Fruit fly (Drosophila melanogaster) ovary, adult (tissue): ENCODE data around the gene Obp83a.
A peak's percentile ranks its signal among the peaks of the same experiment; 100 is the strongest.

Experiments
- CG17801 ChIP-seq: fragments of 200-800 bp; optimal IDR thresholded peaks from 2 replicates; lab custom pipeline; 2019; ENCODE audit warnings: missing biosample characterization, mild to moderate bottlenecking, missing genetic modification characterization, moderate library complexity; ENCODE audit not compliant: partially characterized antibody

Obp83a gene

DNA sequence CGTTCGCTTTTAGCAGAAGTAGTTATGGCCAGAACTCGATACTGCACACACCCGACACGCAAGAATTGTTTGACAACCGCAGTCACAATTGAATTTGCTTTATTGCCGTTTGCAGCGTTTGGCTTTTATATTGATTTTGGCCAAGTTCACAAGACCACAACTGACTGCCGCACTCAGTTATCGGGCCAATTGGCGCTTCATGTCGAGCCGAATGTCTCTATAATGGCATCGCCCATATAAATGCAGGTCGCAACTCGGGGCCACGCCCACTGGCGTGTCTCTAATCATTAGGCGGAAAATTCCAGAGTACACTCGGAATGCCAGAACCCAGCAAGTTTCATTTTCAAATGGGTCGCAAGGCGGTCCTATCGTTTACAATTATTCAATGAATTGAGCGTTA lies at the start of gene Obp83a:
TSS of gene Obp83a (minus strand) at position 101 of the 400 bp plus-strand sequence.
- TF ChIP-seq CG17801 (GFP tag; lab: Kevin White, UChicago): no peak

DNA sequence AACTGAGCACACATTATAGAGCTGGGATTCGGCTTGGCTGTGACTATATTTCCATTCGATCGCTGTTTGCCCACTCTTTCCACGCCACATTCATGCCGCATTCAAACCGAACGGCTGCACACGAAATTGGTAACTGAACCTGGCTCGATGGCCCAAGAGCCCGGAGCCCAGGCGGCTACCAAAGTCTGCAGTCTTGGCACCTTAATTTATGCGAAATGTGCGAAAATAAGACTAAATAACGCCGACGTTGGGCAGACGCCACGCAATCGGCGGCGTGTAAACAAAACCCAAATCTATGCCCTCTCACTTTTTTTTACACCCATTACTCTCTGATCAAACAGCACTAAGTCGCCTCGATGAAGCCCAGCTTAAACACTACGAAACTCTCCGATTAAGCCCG lies 36.8 kb upstream of the Obp83a start, which contains the start of gene CG10280:
TSS of gene CG10280 (minus strand) at position 101 of the 400 bp plus-strand sequence.
- no peak for TF ChIP-seq CG17801 (GFP tag; lab: Kevin White, UChicago)

DNA sequence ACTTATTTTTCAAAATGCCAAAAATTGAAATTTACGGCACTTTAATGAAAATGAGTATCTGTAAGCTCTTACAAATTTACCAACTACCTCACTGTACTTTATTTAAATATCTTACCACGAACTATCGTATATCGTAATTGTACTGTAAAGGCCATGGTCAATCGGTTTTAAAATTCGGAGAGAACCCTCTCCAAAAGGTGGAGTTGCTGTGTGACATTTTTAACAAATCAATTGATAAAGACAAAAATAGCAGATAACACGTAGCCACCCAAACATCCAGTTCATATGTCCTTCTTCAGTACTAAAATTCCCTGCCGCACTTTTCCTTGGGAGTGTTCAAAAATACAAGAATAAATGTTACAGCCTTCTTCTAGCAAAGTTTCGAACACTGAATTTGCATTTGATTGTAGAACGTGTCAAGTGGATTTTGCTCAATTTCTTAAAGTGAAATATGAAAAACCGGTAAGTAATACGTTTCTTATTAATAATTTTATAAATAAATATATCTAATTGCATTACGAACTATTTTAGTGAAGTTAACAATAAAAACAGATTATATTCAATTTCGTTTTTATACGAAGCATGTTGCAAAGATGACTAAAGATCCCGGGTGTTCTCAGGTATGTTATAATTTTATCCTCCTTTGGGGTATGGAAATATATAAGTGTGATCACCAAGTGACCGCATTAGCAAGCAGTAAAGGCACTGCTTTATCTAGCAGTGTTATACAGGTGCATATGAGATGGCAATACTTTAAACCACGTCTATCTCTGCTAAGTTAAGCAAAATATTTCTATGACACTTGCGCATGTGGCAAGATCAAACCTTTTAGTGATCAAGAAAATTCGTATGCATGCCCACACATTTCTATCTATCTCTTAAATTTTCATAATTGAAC lies 34.7 kb upstream of the Obp83a start:
- no peak for TF ChIP-seq CG17801 (GFP tag; lab: Kevin White, UChicago)

DNA sequence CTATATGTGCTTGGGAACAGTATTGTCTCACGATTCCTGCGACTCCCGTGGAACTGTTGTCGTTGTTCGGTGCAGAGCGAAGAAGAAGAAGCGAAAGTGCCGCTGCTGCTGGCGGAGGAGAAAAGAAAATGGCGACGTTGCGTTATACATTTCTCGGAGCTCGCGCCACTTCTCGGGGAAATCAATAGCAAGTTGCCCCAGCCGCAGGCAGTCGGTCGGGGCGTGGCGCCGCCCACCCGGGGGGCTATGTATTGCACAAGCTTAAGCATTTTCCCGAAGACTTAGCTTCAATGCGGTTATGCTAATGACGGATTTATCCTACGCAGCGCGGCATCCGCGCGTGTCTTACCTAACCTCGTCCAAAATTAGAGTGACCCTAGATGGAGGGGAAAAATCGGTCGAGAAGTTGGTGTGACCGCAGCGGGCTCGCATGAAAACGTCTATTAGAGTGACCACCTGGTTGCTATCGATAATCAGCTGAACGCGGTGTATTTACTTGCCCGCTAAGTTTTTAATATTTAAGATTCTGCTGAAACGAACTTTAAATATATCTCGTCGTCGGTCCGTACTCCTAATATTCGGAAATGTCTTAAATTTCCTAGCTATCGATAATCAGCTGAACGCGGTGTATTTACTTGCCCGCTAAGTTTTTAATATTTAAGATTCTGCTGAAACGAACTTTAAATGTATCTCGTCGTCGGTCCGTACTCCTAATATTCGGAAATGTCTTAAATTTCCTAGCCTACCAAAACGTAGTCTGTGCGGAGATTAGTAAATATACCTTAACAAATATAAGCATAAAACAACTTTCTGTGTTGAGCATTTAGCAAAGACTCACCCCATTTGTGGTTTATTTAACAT lies 33.4 kb upstream of the Obp83a start, which contains the start of gene Rm62:
TSS of gene Rm62 (minus strand) at position 378 of the 861 bp plus-strand sequence.
- peak; percentile 61 for TF ChIP-seq CG17801 (GFP tag; lab: Kevin White, UChicago)

DNA sequence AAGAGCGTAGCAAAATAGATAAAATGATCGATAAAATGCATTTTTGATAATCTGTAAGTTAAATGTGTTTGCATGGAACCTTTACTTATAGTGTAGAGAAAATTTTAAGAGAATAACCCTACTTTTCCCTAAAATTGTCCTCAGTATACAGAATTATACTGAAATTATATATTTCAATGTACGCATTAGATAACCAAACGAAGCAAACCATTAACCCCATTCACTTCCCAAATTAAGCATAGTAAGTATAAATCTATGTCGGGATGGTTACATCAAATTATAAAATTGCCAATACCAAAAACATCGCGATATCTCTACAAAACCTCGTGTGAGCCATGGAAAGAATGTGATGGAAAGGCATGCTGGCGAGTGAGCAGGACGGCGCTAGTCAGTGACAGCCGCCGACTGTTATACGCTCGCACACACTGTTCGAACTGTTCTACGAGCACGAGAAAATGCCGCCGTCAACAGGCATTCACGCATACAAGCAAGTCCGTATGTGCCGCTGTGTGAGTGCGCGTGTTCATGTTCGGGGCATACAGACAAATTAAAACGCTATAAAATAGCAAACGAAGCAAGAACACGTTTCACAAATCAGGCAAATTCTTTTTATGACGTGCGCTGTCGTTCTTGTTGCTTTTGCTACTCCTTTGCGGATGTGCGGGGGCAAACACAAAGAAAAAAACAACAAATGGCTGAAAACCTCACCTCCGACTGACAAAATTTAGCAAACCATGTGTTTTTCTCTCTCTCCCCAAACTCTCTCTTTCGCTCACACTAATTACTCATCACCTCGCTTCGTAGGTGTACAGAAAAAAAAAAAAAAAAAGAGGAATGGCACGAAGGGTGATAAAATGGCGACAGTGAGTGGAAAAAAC lies 32.3 kb upstream of the Obp83a start:
- peak; percentile 49 for TF ChIP-seq CG17801 (GFP tag; lab: Kevin White, UChicago)

DNA sequence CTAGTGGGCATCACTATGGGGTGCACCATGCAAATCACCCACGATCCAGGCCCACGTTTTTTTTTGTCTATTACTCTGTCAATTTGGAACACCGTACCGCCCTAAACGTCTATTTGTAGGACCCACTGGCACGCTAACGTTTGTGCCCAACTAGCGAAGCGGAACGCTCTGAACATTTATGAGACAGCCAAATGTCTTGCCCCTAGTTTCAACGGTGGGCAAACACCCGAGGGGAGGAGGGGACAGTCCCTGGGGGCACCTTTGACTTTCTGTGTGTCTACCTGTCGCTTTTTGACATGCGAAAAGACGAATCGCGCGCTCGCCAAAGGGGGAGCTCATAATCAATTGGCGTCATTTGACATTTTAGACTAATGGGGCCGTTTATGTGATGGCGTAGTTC lies 31.6 kb upstream of the Obp83a start:
- TF ChIP-seq CG17801 (GFP tag; lab: Kevin White, UChicago): no peak

DNA sequence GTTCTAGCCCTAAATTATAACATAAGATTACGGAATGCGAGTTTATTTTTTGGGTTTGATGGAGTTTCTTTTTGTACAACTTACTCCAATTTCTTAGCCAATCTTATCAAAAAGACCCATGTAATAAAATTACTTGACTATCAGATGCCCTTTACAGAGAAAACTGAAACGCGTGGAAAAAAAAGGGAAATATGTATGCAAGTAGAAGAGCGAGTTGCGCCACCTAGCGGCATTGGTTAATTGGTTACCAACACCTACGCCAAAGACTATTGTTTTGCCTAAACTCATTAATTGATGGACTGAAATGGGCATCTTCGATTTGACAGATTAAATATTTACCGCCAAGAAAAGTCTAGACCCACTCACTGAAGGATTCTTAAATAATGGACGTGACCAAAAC lies 23.8 kb upstream of the Obp83a start:
- TF ChIP-seq CG17801 (GFP tag; lab: Kevin White, UChicago): no peak

DNA sequence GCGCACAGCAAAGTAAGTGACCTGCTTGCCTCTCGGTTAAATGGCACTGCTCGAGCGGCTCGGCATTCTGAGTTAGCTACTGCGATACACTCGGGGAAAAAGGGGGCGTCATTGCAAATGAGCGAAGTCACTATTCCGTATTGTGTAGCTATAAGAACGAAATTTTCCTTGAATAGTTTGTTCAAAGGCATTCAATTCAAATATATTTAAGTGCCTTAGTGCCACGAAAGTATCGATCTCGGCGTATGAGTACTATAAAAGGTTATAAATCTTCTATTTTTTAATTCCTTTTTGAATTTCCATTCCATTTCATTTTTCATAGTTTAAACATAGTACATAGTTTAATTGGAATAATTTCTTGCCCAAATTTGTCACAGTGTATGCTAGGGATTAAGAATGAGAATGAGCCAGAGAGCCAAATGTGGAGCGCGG lies 23.2 kb upstream of the Obp83a start:
- TF ChIP-seq CG17801 (GFP tag; lab: Kevin White, UChicago): no peak

DNA sequence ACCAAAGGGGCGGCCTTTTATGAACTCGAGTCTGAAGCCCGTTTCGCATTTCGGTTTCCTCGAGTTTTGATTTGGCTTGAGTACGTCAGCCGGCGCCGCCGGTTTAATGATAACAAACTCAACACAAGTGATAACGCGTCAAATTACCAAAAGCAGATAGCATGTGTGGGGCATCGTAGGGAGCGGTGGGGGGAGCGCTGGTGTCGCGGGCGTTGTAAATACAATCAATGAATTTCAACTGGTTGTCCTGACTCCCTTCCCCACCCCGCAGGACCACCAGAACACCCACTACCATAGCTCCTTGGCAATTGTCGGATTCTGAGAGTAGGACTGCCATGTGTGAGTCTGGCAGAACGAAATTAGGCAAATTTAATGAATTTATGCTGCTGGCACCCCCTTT lies 22.8 kb upstream of the Obp83a start:
- no peak for TF ChIP-seq CG17801 (GFP tag; lab: Kevin White, UChicago)

DNA sequence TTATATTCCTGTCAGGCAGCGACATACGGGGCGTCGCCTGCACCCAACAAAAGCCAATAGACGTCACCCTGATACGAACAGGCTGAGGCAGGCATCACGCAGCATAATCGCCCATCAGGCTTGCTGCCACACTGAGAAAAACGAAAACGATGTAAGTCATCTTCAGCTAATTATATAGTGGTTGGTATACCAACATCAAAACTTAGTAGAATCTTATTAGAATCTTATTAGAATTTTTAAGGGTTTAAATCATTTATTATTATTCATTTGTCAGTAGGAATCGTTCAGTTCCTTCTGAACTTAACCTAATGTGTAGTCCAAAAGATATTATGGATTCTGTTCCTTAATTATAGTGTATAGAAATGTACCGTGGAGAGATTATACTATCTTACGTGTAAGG lies 20.3 kb upstream of the Obp83a start:
- no peak for TF ChIP-seq CG17801 (GFP tag; lab: Kevin White, UChicago)

DNA sequence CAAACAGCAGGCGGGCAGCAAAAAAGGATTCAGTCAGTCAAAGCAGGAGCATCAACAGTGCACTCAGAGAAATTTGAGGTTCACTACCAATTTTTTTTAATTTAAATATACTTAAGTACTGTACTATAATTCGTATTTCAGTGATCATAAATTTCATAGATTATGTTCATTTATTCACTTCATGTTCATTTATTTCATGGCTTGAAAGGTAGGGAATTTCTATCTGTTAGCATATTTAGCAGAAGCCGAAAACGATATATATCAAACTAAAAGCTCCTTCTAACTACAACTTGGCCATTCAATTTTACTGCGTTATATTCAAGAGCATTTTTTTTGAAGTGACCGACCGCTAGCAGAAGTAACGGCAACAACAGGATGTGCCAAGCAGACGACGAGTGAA lies 18.8 kb upstream of the Obp83a start:
- TF ChIP-seq CG17801 (GFP tag; lab: Kevin White, UChicago): no peak

DNA sequence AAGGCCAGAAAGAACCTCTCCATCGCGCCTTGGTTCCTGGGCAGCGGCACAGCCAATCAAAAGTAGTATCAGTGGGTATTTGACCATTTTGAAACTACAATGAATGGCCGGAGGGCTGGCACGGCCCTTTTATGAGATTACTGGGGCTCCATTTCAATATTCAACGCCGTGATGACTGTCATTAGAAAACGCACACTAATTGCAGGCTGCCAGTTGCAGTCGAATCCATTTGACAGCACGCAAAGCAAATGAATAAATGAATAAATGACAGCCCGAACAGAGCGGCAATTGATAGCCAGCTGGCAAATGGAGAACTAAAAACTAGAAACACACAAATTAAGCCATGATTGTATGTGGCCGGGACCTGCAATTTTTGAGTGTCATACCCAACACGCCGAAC lies 1.7 kb upstream of the Obp83a start, which contains the start of gene Obp83b:
TSS of gene Obp83b (minus strand) at position 101 of the 400 bp plus-strand sequence.
- TF ChIP-seq CG17801 (GFP tag; lab: Kevin White, UChicago): no peak

DNA sequence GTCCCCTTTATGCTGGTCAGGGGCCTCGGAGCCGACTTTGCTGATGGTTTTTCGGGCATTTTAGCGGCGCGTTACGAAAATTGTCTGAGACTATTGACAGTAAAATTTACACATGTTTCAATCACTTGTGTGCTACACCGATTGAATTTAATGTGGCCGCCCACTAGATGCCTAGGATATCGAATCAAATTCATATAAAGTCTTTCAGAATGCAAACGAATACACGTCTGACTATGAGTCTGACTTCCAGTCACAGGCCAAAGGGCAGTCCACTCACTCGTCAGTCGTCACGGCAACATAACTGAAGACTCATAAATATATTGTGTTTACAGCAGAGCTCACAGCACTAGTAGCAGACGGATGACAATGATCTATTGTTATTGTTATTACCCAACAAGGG lies 14.2 kb downstream of the Obp83a start, which contains the start of gene CG11373:
TSS of gene CG11373 (minus strand) at position 101 of the 400 bp plus-strand sequence.
- no peak for TF ChIP-seq CG17801 (GFP tag; lab: Kevin White, UChicago)

DNA sequence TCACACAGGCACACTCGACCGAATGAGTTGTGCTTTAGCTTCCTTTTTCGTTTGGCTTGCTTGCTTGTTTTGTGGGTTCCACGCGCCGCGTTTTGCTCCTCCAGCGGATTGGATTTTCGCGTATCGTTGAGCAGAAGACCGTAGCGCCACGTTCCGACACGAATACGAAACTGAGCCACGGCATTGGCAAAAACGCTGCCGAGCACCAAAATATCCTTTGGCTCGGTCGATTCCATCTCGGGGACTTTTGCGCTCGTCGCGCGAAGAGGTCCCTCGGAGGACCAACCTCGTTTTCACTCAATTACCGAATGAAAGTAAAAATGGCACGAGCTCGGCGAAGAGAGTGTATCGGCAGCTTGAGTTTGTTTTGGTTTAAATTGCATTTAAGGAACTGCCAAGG lies 15.7 kb downstream of the Obp83a start, which contains the start of gene side-III:
TSS of gene side-III (minus strand) at position 174 of the 400 bp plus-strand sequence.
- no peak for TF ChIP-seq CG17801 (GFP tag; lab: Kevin White, UChicago)
